Worm (Caenorhabditis elegans) whole organism, mixed stage, embryonic: ENCODE measurements around the gene C43H6.4.

Experiments used
- M03D4.4 ChIP-seq: sonication (generic microtip); optimal IDR thresholded peaks from 2 replicates; lab custom pipeline; 2017; ENCODE audit warnings: mild to moderate bottlenecking, missing genetic modification characterization, missing compliant biosample characterization
- bed-3 ChIP-seq: fragments of 200-800 bp; sonication (Bioruptor generic); optimal IDR thresholded peaks from 3 replicates; lab custom pipeline; 2018; ENCODE audit warnings: mild to moderate bottlenecking, missing genetic modification characterization, moderate library complexity, missing compliant biosample characterization
- blmp-1 ChIP-seq: fragments of 150-350 bp; optimal IDR thresholded peaks from 2 replicates; lab custom pipeline; 2014; ENCODE audit warnings: missing biosample characterization, missing genetic modification characterization
- ceh-39 ChIP-seq: fragments of 150-350 bp; optimal IDR thresholded peaks from 2 replicates; lab custom pipeline; 2014; ENCODE audit warnings: missing biosample characterization, missing genetic modification characterization
- ceh-43 ChIP-seq: fragments of 200-800 bp; sonication (Bioruptor generic); optimal IDR thresholded peaks from 2 replicates; lab custom pipeline; 2018; ENCODE audit warnings: mild to moderate bottlenecking, missing genetic modification characterization, moderate library complexity, missing compliant biosample characterization
- ceh-83 ChIP-seq: fragments of 200-800 bp; sonication (Bioruptor generic); optimal IDR thresholded peaks from 2 replicates; lab custom pipeline; 2018; ENCODE audit warnings: mild to moderate bottlenecking, missing genetic modification characterization, missing compliant biosample characterization
- ces-1 ChIP-seq: fragments of 150-350 bp; optimal IDR thresholded peaks from 2 replicates; lab custom pipeline; 2014; ENCODE audit warnings: missing biosample characterization, missing genetic modification reagents, missing genetic modification characterization
- elt-3 ChIP-seq: fragments of 150-350 bp; optimal IDR thresholded peaks from 2 replicates; lab custom pipeline; 2014; ENCODE audit warnings: missing biosample characterization, missing genetic modification characterization
- flh-1 ChIP-seq: fragments of 200-800 bp; sonication (Bioruptor generic); optimal IDR thresholded peaks from 2 replicates; lab custom pipeline; 2018; ENCODE audit warnings: mild to moderate bottlenecking, missing genetic modification characterization, moderate library complexity, missing compliant biosample characterization
- ham-2 ChIP-seq: fragments of 200-800 bp; sonication (Bioruptor generic); optimal IDR thresholded peaks from 2 replicates; lab custom pipeline; 2018; ENCODE audit warnings: mild to moderate bottlenecking, missing genetic modification characterization, missing compliant biosample characterization
- hlh-1 ChIP-seq: fragments of 150-350 bp; optimal IDR thresholded peaks from 2 replicates; lab custom pipeline; 2014; ENCODE audit warnings: missing biosample characterization, missing genetic modification reagents, missing genetic modification characterization
- lin-13 ChIP-seq: fragments of 150-350 bp; optimal IDR thresholded peaks from 2 replicates; lab custom pipeline; 2014; ENCODE audit warnings: missing biosample characterization, missing genetic modification characterization
- lsy-2 ChIP-seq: fragments of 150-350 bp; optimal IDR thresholded peaks from 2 replicates; lab custom pipeline; 2014; ENCODE audit warnings: missing biosample characterization, missing genetic modification characterization
- mab-5 ChIP-seq: fragments of 150-350 bp; optimal IDR thresholded peaks from 2 replicates; lab custom pipeline; 2014; ENCODE audit warnings: missing biosample characterization, missing genetic modification characterization
- mls-2 ChIP-seq: sonication (generic microtip); optimal IDR thresholded peaks from 2 replicates; lab custom pipeline; 2016; ENCODE audit warnings: mild to moderate bottlenecking, missing genetic modification characterization, moderate library complexity, missing compliant biosample characterization
- nhr-2 ChIP-seq: fragments of 150-350 bp; optimal IDR thresholded peaks from 2 replicates; lab custom pipeline; 2014; ENCODE audit warnings: missing biosample characterization, missing genetic modification characterization
- nhr-237 ChIP-seq: fragments of 150-350 bp; optimal IDR thresholded peaks from 2 replicates; lab custom pipeline; 2014; ENCODE audit warnings: missing biosample characterization, missing genetic modification characterization
- nhr-28 ChIP-seq: fragments of 150-350 bp; optimal IDR thresholded peaks from 2 replicates; lab custom pipeline; 2014; ENCODE audit warnings: missing biosample characterization, missing genetic modification characterization
- nhr-76 ChIP-seq: sonication (generic microtip); optimal IDR thresholded peaks from 2 replicates; lab custom pipeline; 2017; ENCODE audit warnings: missing biosample characterization, missing genetic modification characterization
- pha-4 ChIP-seq: fragments of 150-350 bp; optimal IDR thresholded peaks from 2 replicates; lab custom pipeline; 2018; ENCODE audit warnings: missing biosample characterization, missing genetic modification reagents, missing genetic modification characterization
- sem-2 ChIP-seq: fragments of 200-800 bp; sonication (Bioruptor generic); optimal IDR thresholded peaks from 2 replicates; lab custom pipeline; 2018; ENCODE audit warnings: mild to moderate bottlenecking, missing genetic modification characterization, missing compliant biosample characterization
- snpc-4 ChIP-seq: fragments of 150-350 bp; optimal IDR thresholded peaks from 2 replicates; lab custom pipeline; 2014; ENCODE audit warnings: missing biosample characterization, missing genetic modification characterization
- sptf-1 ChIP-seq: sonication (generic microtip); optimal IDR thresholded peaks from 2 replicates; lab custom pipeline; 2017; ENCODE audit warnings: mild to moderate bottlenecking, missing genetic modification characterization, moderate library complexity, missing compliant biosample characterization
- tbx-8 ChIP-seq: fragments of 200-800 bp; sonication (Bioruptor generic); optimal IDR thresholded peaks from 2 replicates; lab custom pipeline; 2018; ENCODE audit warnings: mild to moderate bottlenecking, missing genetic modification characterization, moderate library complexity, missing compliant biosample characterization
- unc-120 ChIP-seq: sonication (generic microtip); optimal IDR thresholded peaks from 2 replicates; lab custom pipeline; 2017; ENCODE audit warnings: missing genetic modification characterization, missing compliant biosample characterization; ENCODE audit not compliant: poor library complexity, severe bottlenecking
- unc-39 ChIP-seq: fragments of 150-350 bp; optimal IDR thresholded peaks from 2 replicates; lab custom pipeline; 2014; ENCODE audit warnings: missing biosample characterization, missing genetic modification characterization
- unc-62 ChIP-seq: fragments of 150-350 bp; optimal IDR thresholded peaks from 2 replicates; lab custom pipeline; 2014; ENCODE audit warnings: missing biosample characterization, missing genetic modification reagents, missing genetic modification characterization
- zip-8 ChIP-seq: fragments of 150-350 bp; optimal IDR thresholded peaks from 2 replicates; lab custom pipeline; 2014; ENCODE audit warnings: missing biosample characterization, missing genetic modification characterization
- ztf-11 ChIP-seq: fragments of 150-350 bp; optimal IDR thresholded peaks from 2 replicates; lab custom pipeline; 2014; ENCODE audit warnings: missing biosample characterization, missing genetic modification characterization

The C43H6.4 gene

DNA sequence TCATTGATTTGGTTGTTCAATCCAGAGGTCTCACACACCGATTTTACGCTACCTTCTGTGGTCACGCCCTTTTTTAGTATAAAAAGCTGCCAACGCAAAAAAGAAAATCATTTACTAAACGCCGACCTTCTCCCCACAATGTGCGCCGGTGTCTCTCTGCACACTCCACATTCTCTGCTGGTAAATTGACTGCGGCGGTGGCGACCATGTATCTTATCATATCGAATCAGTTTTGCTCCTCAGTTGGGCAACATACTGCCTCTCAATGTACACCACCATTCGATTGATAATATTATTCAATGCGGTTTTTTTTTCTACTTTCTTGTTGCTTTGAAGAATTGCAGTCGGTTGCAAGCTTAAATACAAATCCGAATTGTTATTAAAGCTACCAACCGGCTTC, 31.7 kb upstream of the C43H6.4 start:
- no peak for TF ChIP-seq ceh-43 (GFP tag; lab: Kevin White, UChicago)
- TF ChIP-seq M03D4.4: no peak
- no peak for TF ChIP-seq hlh-1 (tag; lab: Kevin White, UChicago)
- TF ChIP-seq ceh-83: no peak
- no peak for TF ChIP-seq nhr-76 (tag; lab: Kevin White, UChicago)
- no peak for TF ChIP-seq unc-39 (tag; lab: Kevin White, UChicago)
- TF ChIP-seq tbx-8 (GFP tag; lab: Kevin White, UChicago): no peak
- TF ChIP-seq unc-62 (GFP tag; lab: Kevin White, UChicago): no peak
- TF ChIP-seq ceh-39 (tag; lab: Kevin White, UChicago): no peak
- TF ChIP-seq sem-2 (GFP tag; lab: Kevin White, UChicago): no peak
- TF ChIP-seq mab-5 (tag; lab: Kevin White, UChicago): no peak
- no peak for TF ChIP-seq zip-8 (tag; lab: Kevin White, UChicago)
- no peak for TF ChIP-seq unc-120 (tag; lab: Kevin White, UChicago)

DNA sequence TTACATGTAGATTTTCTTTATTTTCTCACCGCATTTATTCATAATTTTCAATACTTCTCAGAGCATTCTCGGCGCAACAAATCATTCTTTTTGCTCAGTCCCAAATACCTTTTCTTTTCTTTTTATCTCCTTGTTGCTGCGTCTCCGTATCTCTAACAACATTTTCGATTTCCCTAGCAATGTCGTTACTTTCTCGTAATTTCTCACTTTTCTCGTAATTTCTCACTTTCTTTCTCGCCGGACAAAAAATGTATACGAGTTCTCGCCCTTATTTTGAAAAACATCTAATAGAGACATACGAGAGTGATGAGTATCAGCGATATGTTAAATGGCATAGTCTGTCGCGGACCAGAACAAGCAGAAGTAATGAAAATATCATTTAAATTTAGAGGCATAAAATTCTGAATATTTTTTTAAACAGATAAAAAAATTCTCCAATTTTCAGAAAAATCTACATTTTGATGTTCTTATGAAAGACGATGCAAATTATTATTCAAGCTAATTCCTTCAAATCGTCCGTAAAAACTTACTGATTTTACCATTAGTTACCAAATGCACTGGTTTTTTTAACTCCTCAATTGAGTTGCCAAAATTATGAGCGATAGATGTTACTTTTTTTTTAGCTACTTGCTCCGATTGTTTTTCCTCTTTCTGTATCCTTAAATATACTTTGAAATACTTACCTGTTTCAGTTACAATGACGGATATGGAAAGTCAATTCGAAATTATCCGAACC, 28.4 kb upstream of the C43H6.4 start, which contains the start of gene F47G3.3:
Gene F47G3.3 (plus strand): TSS at position 686 of the 736 bp plus-strand sequence.
- TF ChIP-seq nhr-2 (tag; lab: Kevin White, UChicago) (no peak), pha-4 (tag; lab: Kevin White, UChicago) (no peak), ceh-39 (tag; lab: Kevin White, UChicago) (no peak), mls-2 (no peak), zip-8 (tag; lab: Kevin White, UChicago) (no peak), bed-3 (GFP tag; lab: Kevin White, UChicago) (no peak), blmp-1 (no peak), flh-1 (GFP tag; lab: Kevin White, UChicago) (no peak)
- TF ChIP-seq, all 35 proteins: peak for 0

DNA sequence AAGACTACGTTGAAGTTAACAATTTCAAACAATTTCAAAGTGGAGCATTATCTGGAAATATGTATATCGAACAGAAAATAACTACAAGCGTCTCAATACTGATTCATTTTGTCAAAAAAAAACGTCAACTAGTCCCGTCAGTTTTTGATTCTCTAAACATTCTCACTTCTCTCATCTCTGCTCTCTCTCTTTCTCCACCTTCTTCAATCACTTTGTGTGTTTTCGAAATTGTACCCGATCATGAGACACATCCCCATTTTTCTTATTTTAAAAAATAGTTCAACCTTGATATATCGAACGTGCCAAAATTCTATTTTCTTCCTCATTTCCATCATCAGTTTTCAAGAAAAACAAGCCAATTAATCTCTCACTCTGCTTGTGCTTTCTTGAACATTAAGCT, 23.0 kb upstream of the C43H6.4 start:
- no peak for TF ChIP-seq zip-8 (tag; lab: Kevin White, UChicago)
- TF ChIP-seq M03D4.4: no peak
- no peak for TF ChIP-seq ceh-39 (tag; lab: Kevin White, UChicago)
- TF ChIP-seq sptf-1 (tag; lab: Kevin White, UChicago): no peak
- no peak for TF ChIP-seq blmp-1
- no peak for TF ChIP-seq mab-5 (tag; lab: Kevin White, UChicago)
- no peak for TF ChIP-seq lin-13 (tag; lab: Kevin White, UChicago)
- TF ChIP-seq flh-1 (GFP tag; lab: Kevin White, UChicago): no peak
- no peak for TF ChIP-seq lsy-2 (tag; lab: Kevin White, UChicago)
- TF ChIP-seq hlh-1 (tag; lab: Kevin White, UChicago): no peak
- TF ChIP-seq nhr-2 (tag; lab: Kevin White, UChicago): no peak
- no peak for TF ChIP-seq pha-4 (tag; lab: Kevin White, UChicago)

DNA sequence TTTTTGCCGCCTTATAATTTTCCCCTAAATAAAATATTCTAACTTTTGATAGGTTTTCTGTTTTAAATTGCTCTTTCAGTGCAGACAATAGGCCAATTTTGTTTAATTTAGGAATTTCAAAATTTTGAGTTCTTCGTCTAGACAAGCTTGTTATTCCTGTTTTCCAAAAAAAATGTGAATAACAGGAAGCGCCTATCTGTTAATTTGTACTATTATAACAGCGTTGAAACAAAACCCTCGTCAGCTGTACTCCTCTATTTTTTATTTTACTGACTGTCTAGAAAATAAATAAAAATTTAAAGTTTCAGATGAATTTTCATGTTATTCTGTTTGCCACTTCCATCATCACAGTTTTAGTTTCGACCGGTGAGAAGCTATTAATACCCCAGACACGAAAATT, 22.5 kb upstream of the C43H6.4 start, which contains the start of gene F47G3.4:
Gene F47G3.4 (plus strand): TSS at position 301 of the 400 bp plus-strand sequence.
- TF ChIP-seq nhr-237 (tag; lab: Kevin White, UChicago): no peak
- TF ChIP-seq blmp-1: no peak
- TF ChIP-seq hlh-1 (tag; lab: Kevin White, UChicago): no peak
- TF ChIP-seq lin-13 (tag; lab: Kevin White, UChicago): no peak
- no peak for TF ChIP-seq sem-2 (GFP tag; lab: Kevin White, UChicago)
- no peak for TF ChIP-seq ceh-39 (tag; lab: Kevin White, UChicago)
- TF ChIP-seq nhr-28: no peak
- TF ChIP-seq snpc-4: no peak
- TF ChIP-seq mls-2: no peak
- no peak for TF ChIP-seq M03D4.4
- TF ChIP-seq unc-62 (GFP tag; lab: Kevin White, UChicago): no peak
- TF ChIP-seq pha-4 (tag; lab: Kevin White, UChicago): no peak
- TF ChIP-seq ztf-11: no peak

DNA sequence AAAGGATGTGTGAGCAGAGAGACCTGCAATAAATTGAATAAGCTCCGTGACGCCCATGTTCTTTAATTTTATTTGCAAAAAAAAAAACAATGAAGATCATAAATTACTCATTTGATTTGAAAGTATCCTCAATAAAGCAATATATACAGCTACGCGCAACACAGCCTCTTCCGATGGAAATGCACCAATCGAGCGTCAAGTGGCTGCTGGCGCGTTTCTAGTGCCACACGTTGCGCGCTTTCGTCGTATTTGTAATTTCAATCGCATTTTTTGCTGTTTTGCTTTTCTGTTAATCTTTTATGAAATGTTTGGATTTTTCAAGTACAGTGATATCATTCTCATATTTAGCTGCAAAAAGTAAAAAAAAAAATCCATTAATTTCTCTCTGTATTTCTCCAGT, 21.6 kb upstream of the C43H6.4 start:
- TF ChIP-seq pha-4 (tag; lab: Kevin White, UChicago): peak; percentile 21
- TF ChIP-seq mls-2: no peak
- peak; percentile 38 for TF ChIP-seq lin-13 (tag; lab: Kevin White, UChicago)
- peak; percentile 9 for TF ChIP-seq ces-1 (GFP tag; lab: Kevin White, UChicago)

DNA sequence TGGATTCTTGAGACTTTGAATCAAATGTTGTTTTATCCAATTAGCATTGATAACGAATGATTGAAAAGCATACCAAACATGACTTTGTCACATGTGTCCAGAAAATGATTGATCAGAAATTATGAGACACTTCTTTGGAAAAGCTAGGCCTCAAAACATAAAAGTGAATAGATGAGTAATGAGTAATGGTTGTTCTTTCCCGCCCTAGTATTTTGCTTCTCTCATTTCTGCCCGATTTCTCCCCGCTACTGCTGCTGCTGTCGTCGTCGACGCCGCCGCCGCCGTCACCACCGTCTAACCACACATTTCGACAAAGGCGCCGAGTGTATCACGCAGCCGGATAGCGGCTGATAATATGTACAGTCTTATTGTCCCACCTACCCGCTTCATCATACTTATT, 18.4 kb upstream of the C43H6.4 start, which contains the start of gene F47G3.1:
Gene F47G3.1 (plus strand): TSS at position 301 of the 400 bp plus-strand sequence.
- no peak for TF ChIP-seq pha-4 (tag; lab: Kevin White, UChicago)
- TF ChIP-seq sptf-1 (tag; lab: Kevin White, UChicago): no peak
- TF ChIP-seq ceh-83: no peak
- no peak for TF ChIP-seq ceh-39 (tag; lab: Kevin White, UChicago)
- no peak for TF ChIP-seq ham-2 (GFP tag; lab: Kevin White, UChicago)
- TF ChIP-seq sem-2 (GFP tag; lab: Kevin White, UChicago): no peak
- no peak for TF ChIP-seq elt-3 (tag; lab: Kevin White, UChicago)
- TF ChIP-seq snpc-4: no peak
- TF ChIP-seq unc-62 (GFP tag; lab: Kevin White, UChicago): no peak
- no peak for TF ChIP-seq unc-120 (tag; lab: Kevin White, UChicago)
